Fruit fly (Drosophila melanogaster) whole organism, adult: ENCODE data around the gene CG46308.

Experiments
- CG12768 ChIP-seq: fragments of 200-800 bp; sonication (Bioruptor generic); optimal IDR thresholded peaks from 2 replicates; lab custom pipeline; 2017; ENCODE audit warnings: missing biosample characterization, missing genetic modification characterization, mild to moderate bottlenecking, moderate library complexity, missing genetic modification reagents
- CG14711 ChIP-seq: fragments of 200-800 bp; sonication (Bioruptor generic); optimal IDR thresholded peaks from 2 replicates; lab custom pipeline; 2018; ENCODE audit warnings: missing biosample characterization, mild to moderate bottlenecking, missing genetic modification characterization, moderate library complexity
- CG1620 ChIP-seq: fragments of 200-800 bp; sonication (Bioruptor generic); optimal IDR thresholded peaks from 2 replicates; lab custom pipeline; 2016; ENCODE audit warnings: missing biosample characterization, missing genetic modification characterization
- CG33017 ChIP-seq: fragments of 200-800 bp; sonication (Bioruptor generic); optimal IDR thresholded peaks from 2 replicates; lab custom pipeline; 2018; ENCODE audit warnings: missing biosample characterization, mild to moderate bottlenecking, missing genetic modification characterization, moderate library complexity
- CG5204 ChIP-seq: fragments of 200-800 bp; sonication (Bioruptor generic); optimal IDR thresholded peaks from 2 replicates; lab custom pipeline; 2016; ENCODE audit warnings: missing biosample characterization, missing genetic modification characterization
- CG7101 ChIP-seq: fragments of 200-800 bp; sonication (Bioruptor generic); optimal IDR thresholded peaks from 2 replicates; lab custom pipeline; 2018; ENCODE audit warnings: missing biosample characterization, mild to moderate bottlenecking, missing genetic modification characterization, moderate library complexity
- Clk ChIP-seq: fragments of 200-800 bp; sonication (Bioruptor generic); optimal IDR thresholded peaks from 2 replicates; lab custom pipeline; 2017; ENCODE audit warnings: missing biosample characterization, missing genetic modification characterization
- Hr96 ChIP-seq: fragments of 200-800 bp; sonication (Bioruptor generic); optimal IDR thresholded peaks from 2 replicates; lab custom pipeline; 2016; ENCODE audit warnings: missing biosample characterization, missing genetic modification characterization
- bab1 ChIP-seq: fragments of 200-800 bp; sonication (Bioruptor generic); optimal IDR thresholded peaks from 3 replicates; lab custom pipeline; 2019; ENCODE audit warnings: missing biosample characterization, mild to moderate bottlenecking, missing genetic modification characterization, moderate library complexity
- kay ChIP-seq: fragments of 200-800 bp; sonication (Bioruptor generic); peaks from one replicate; lab custom pipeline; 2016; ENCODE audit warnings: missing biosample characterization, missing genetic modification characterization, borderline replicate concordance
- toe ChIP-seq: fragments of 200-800 bp; sonication (Bioruptor generic); optimal IDR thresholded peaks from 2 replicates; lab custom pipeline; 2016; ENCODE audit warnings: missing biosample characterization, missing genetic modification characterization

DNA sequence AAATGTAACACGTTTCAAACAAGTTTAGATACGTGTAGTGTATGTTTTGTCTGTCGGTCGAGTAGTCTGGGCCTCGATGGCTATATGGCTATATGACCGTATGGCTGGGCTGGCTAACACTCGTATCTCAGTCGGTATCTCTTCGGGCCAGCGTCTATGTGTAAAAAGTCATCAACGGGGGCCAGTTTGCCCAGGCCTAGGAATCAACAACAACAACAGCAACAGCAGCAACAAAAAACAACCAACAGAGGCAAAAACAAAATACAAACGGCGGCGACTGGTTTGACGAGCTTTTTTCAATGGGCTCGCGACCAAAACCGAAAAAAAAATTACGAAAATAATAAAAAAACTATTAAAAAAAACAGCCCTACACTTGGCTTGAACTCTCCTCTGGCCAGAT lies 84.1 kb downstream of the CG46308 start:
- no peak for TF ChIP-seq CG1620 (GFP tag; lab: Kevin White, UChicago)
- no peak for TF ChIP-seq CG12768 (GFP tag; lab: Kevin White, UChicago)
- TF ChIP-seq CG5204 (GFP tag; lab: Kevin White, UChicago) = no peak
- TF ChIP-seq CG33017 (tag; lab: Kevin White, UChicago) = no peak
- no peak for TF ChIP-seq kay (GFP tag; lab: Kevin White, UChicago)
- TF ChIP-seq CG14711 (tag; lab: Kevin White, UChicago) = no peak
- TF ChIP-seq CG7101 (tag; lab: Kevin White, UChicago) = no peak
- TF ChIP-seq toe = no peak
- TF ChIP-seq Hr96 = no peak
- TF ChIP-seq Clk = no peak
- TF ChIP-seq bab1 = no peak
